Fruit fly (Drosophila melanogaster): ENCODE results near the gene retm.

The retm gene

dm6 chr2L:6488676-6489140 is 33.0 kb upstream of the retm start, which contains the start of the genes KFase and epsilonCOP (continued):
- TF ChIP-seq CG10631 (GFP tag; optimal IDR thresholded peaks at IDR 0.05) (peak; percentile 45), CG6808 (GFP tag; optimal IDR thresholded peaks at IDR 0.05) (no peak), CG3032 (tag; optimal IDR thresholded peaks at IDR 0.05) (peak; percentile 22), eg (GFP tag; IDR thresholded peaks at IDR 0.05) (no peak), CG8119 (GFP tag; IDR thresholded peaks at IDR 0.05) (no peak), Hr39 (GFP tag; optimal IDR thresholded peaks at IDR 0.05) (peak; percentile 57), CG11762 (GFP tag; optimal IDR thresholded peaks at IDR 0.05; ENCODE audit: insufficient read depth) (no peak), spab (GFP tag; optimal IDR thresholded peaks at IDR 0.05) (no peak), CG10669 (GFP tag; optimal IDR thresholded peaks at IDR 0.05) (no peak), fd59A (GFP tag; optimal IDR thresholded peaks at IDR 0.05) (no peak), CG11902 (GFP tag; optimal IDR thresholded peaks at IDR 0.05) (no peak), svp (GFP tag) (no peak), Ets96B (tag; optimal IDR thresholded peaks at IDR 0.05) (no peak), dsx (GFP tag; optimal IDR thresholded peaks at IDR 0.05; ENCODE audit: poor library complexity, severe bottlenecking) (peak; percentile 22)

- TF ChIP-seq net (GFP tag; optimal IDR thresholded peaks at IDR 0.05) (no peak), svp (GFP tag) (no peak), CG6854 (GFP tag; optimal IDR thresholded peaks at IDR 0.05) (no peak), CG8319 (GFP tag; optimal IDR thresholded peaks at IDR 0.05) (no peak), CG11762 (GFP tag; optimal IDR thresholded peaks at IDR 0.05; ENCODE audit: insufficient read depth) (no peak), CG4318 (GFP tag; optimal IDR thresholded peaks at IDR 0.05) (no peak), Met (GFP tag; optimal IDR thresholded peaks at IDR 0.05) (no peak), Blimp-1 (GFP tag; optimal IDR thresholded peaks at IDR 0.05) (no peak), Lpt (GFP tag; optimal IDR thresholded peaks at IDR 0.05) (peak; percentile 4), acj6 (GFP tag; optimal IDR thresholded peaks at IDR 0.05) (no peak), topi (GFP tag; optimal IDR thresholded peaks at IDR 0.05) (no peak), CG11902 (GFP tag; optimal IDR thresholded peaks at IDR 0.05) (no peak), CG1621 (tag; optimal IDR thresholded peaks at IDR 0.05) (peak; percentile 31), esn (GFP tag; optimal IDR thresholded peaks at IDR 0.05) (no peak), Eip78C (GFP tag) (peak; percentile 80), Eip93F (GFP tag; optimal IDR thresholded peaks at IDR 0.05) (no peak), Hr4 (GFP tag; optimal IDR thresholded peaks at IDR 0.05) (no peak), CG34406 (GFP tag; optimal IDR thresholded peaks at IDR 0.05) (no peak), CG15336 (GFP tag; IDR thresholded peaks at IDR 0.05) (0 out of 2 replicates have a peak, but pooled peaks have one; percentile 23), CG8632 (GFP tag; optimal IDR thresholded peaks at IDR 0.05) (no peak), Gug (GFP tag; IDR thresholded peaks at IDR 0.05) (peak; percentile 24; the same call in 1 of the 2 replicates), CG8119 (GFP tag; IDR thresholded peaks at IDR 0.05) (no peak; the same call in 2 of the 3 replicates), eg (GFP tag; IDR thresholded peaks at IDR 0.05) (no peak), Smox (GFP tag; optimal IDR thresholded peaks at IDR 0.05) (no peak), fkh (GFP tag; optimal IDR thresholded peaks at IDR 0.05) (peak; percentile 53), CG16779 (tag; optimal IDR thresholded peaks at IDR 0.05) (no peak), Eip75B (GFP tag; optimal IDR thresholded peaks at IDR 0.05) (no peak), CG6276 (GFP tag; optimal IDR thresholded peaks at IDR 0.05) (no peak), CG6163 (GFP tag; IDR thresholded peaks at IDR 0.05) (peak; percentile 62; the same call in 2 of the 3 replicates), ss (GFP tag; optimal IDR thresholded peaks at IDR 0.05) (peak in 1 of 2 experiments; percentile 21), Hr39 (GFP tag; optimal IDR thresholded peaks at IDR 0.05) (no peak), salr (GFP tag; optimal IDR thresholded peaks at IDR 0.05) (no peak), CG6792 (GFP tag; optimal IDR thresholded peaks at IDR 0.05) (no peak)
Observed at dm6 chr2L:6481310-6481738, 25.6 kb upstream of the retm start.
